Worm (Caenorhabditis elegans) whole organism, L2 larva: Measurements from ENCODE around the gene nspg-7.2.

Experiments used
- F13H6.1 ChIP-seq: sonication (generic microtip); optimal IDR thresholded peaks from 2 replicates; lab custom pipeline; 2016; ENCODE audit warnings: missing genetic modification characterization, missing compliant biosample characterization
- aly-2 ChIP-seq: fragments of 150-350 bp; optimal IDR thresholded peaks from 2 replicates; lab custom pipeline; 2014; ENCODE audit warnings: missing biosample characterization, missing genetic modification characterization
- egl-27 ChIP-seq: sonication (generic microtip); optimal IDR thresholded peaks from 3 replicates; lab custom pipeline; 2017; ENCODE audit warnings: missing biosample characterization, missing genetic modification reagents, missing genetic modification characterization
- nhr-10 ChIP-seq: sonication (generic microtip); optimal IDR thresholded peaks from 2 replicates; lab custom pipeline; 2017; ENCODE audit warnings: missing biosample characterization, missing genetic modification characterization
- nhr-237 ChIP-seq: fragments of 150-350 bp; optimal IDR thresholded peaks from 2 replicates; lab custom pipeline; 2014; ENCODE audit warnings: missing biosample characterization, missing genetic modification characterization
- unc-39 ChIP-seq: fragments of 150-350 bp; optimal IDR thresholded peaks from 2 replicates; lab custom pipeline; 2014; ENCODE audit warnings: missing biosample characterization, missing genetic modification characterization
- ztf-4 ChIP-seq: fragments of 150-350 bp; optimal IDR thresholded peaks from 2 replicates; lab custom pipeline; 2014; ENCODE audit warnings: missing biosample characterization, missing genetic modification characterization

ce11 chrIII:3250596-3251112 lies 7.6 kb downstream of the nspg-7.2 start, which contains the start of gene Y53G8AL.4:
- TF ChIP-seq unc-39 (no peak), egl-27 (no peak), nhr-237 (no peak), F13H6.1 (tag; lab: Kevin White, UChicago) (no peak), nhr-10 (tag; lab: Kevin White, UChicago) (no peak), ztf-4 (tag; lab: Kevin White, UChicago) (no peak), aly-2 (tag; lab: Kevin White, UChicago) (no peak)
